Fruit fly (Drosophila melanogaster) whole organism, embryonic: ENCODE data around the gene AsnRS.

ENCODE experiments used
- ATbp ChIP-seq: fragments of 200-800 bp; sonication (Bioruptor generic); optimal IDR thresholded peaks from 2 replicates; lab custom pipeline; 2017; ENCODE audit warnings: missing biosample characterization, mild to moderate bottlenecking, missing genetic modification characterization, missing genetic modification reagents
- Atf3 ChIP-seq: fragments of 200-800 bp; sonication (Bioruptor generic); optimal IDR thresholded peaks from 3 replicates; lab custom pipeline; 2016; ENCODE audit warnings: missing biosample characterization, missing genetic modification characterization
- Atf6 ChIP-seq: fragments of 200-800 bp; sonication (Bioruptor generic); IDR thresholded peaks from 2 replicates; pipeline ENCODE4 v1.3.6; 2022; ENCODE audit warnings: missing biosample characterization, missing genetic modification characterization
- CG10209 ChIP-seq: fragments of 200-800 bp; sonication (Bioruptor generic); optimal IDR thresholded peaks from 3 replicates; lab custom pipeline; 2017; ENCODE audit warnings: missing biosample characterization, mild to moderate bottlenecking, missing genetic modification characterization, missing genetic modification reagents
- CG1024 ChIP-seq: fragments of 200-800 bp; sonication (Bioruptor generic); IDR thresholded peaks from 2 replicates; pipeline ENCODE4 v1.3.6; 2022; ENCODE audit warnings: missing biosample characterization, missing genetic modification characterization
- CG10267 ChIP-seq: fragments of 200-800 bp; sonication (Bioruptor generic); optimal IDR thresholded peaks from 2 replicates; lab custom pipeline; 2018; ENCODE audit warnings: missing biosample characterization, mild to moderate bottlenecking, missing genetic modification characterization, moderate library complexity
- CG10979 ChIP-seq: fragments of 200-800 bp; sonication (Bioruptor generic); optimal IDR thresholded peaks from 2 replicates; lab custom pipeline; 2018; ENCODE audit warnings: missing biosample characterization, mild to moderate bottlenecking, missing genetic modification characterization, moderate library complexity
- CG13775 ChIP-seq: fragments of 200-800 bp; sonication (Bioruptor generic); optimal IDR thresholded peaks from 3 replicates; lab custom pipeline; 2017; ENCODE audit warnings: missing biosample characterization, mild to moderate bottlenecking, missing genetic modification characterization
- CG15514 ChIP-seq: fragments of 200-800 bp; sonication (Bioruptor generic); optimal IDR thresholded peaks from 3 replicates; lab custom pipeline; 2017; ENCODE audit warnings: missing biosample characterization, missing genetic modification characterization, mild to moderate bottlenecking, moderate library complexity, missing genetic modification reagents
- CG16863 ChIP-seq: fragments of 200-800 bp; sonication (Bioruptor generic); optimal IDR thresholded peaks from 3 replicates; lab custom pipeline; 2016; ENCODE audit warnings: missing biosample characterization, missing genetic modification characterization
- CG2199 ChIP-seq: fragments of 200-800 bp; sonication (Bioruptor generic); IDR thresholded peaks from 3 replicates; pipeline ENCODE4 v1.3.6; 2022; ENCODE audit warnings: missing biosample characterization, missing genetic modification characterization
- CG5180 ChIP-seq: fragments of 200-800 bp; sonication (Bioruptor generic); optimal IDR thresholded peaks from 3 replicates; lab custom pipeline; 2017; ENCODE audit warnings: missing biosample characterization, missing genetic modification characterization, mild to moderate bottlenecking, moderate library complexity, missing genetic modification reagents
- CG6813 ChIP-seq: fragments of 200-800 bp; sonication (Bioruptor generic); optimal IDR thresholded peaks from 2 replicates; lab custom pipeline; 2017; ENCODE audit warnings: missing biosample characterization, missing genetic modification characterization, mild to moderate bottlenecking, moderate library complexity, missing genetic modification reagents
- CG8281 ChIP-seq: fragments of 200-800 bp; sonication (Bioruptor generic); optimal IDR thresholded peaks from 2 replicates; lab custom pipeline; 2018; ENCODE audit warnings: missing biosample characterization, mild to moderate bottlenecking, missing genetic modification characterization, moderate library complexity
- CG9727 ChIP-seq: fragments of 200-800 bp; sonication (Bioruptor generic); optimal IDR thresholded peaks from 3 replicates; lab custom pipeline; 2017; ENCODE audit warnings: missing biosample characterization, mild to moderate bottlenecking, missing genetic modification characterization
- Camta ChIP-seq: fragments of 200-800 bp; sonication (Bioruptor generic); optimal IDR thresholded peaks from 2 replicates; lab custom pipeline; 2016; ENCODE audit warnings: missing biosample characterization, missing genetic modification characterization
- D ChIP-seq, 2 experiments: fragments of 200-800 bp in 1 of 2; fragments of >200 bp in 1 of 2; sonication (Bioruptor generic) in 1 of 2; optimal IDR thresholded peaks; 2 replicates in 1 of 2; 3 replicates in 1 of 2; lab custom pipeline; 2017; ENCODE audit warnings: mild to moderate bottlenecking in 1 of 2, missing biosample characterization in 1 of 2, missing genetic modification characterization in 1 of 2, missing genetic modification reagents in 1 of 2
- Dref ChIP-seq: fragments of 200-800 bp; sonication (Bioruptor generic); IDR thresholded peaks from 2 replicates; pipeline ENCODE4 v1.3.6; 2022; ENCODE audit warnings: missing biosample characterization, missing genetic modification characterization
- Lim3 ChIP-seq: fragments of 200-800 bp; sonication (Bioruptor generic); IDR thresholded peaks from 2 replicates; pipeline ENCODE4 v1.3.6; 2022; ENCODE audit warnings: missing biosample characterization, missing genetic modification characterization
- MTF-1 ChIP-seq: fragments of 200-800 bp; sonication (Bioruptor generic); optimal IDR thresholded peaks from 2 replicates; lab custom pipeline; 2018; ENCODE audit warnings: missing biosample characterization, mild to moderate bottlenecking, missing genetic modification characterization, borderline replicate concordance
- Opbp ChIP-seq: fragments of 200-800 bp; sonication (Bioruptor generic); IDR thresholded peaks from 3 replicates; pipeline ENCODE4 v1.3.6; 2022; ENCODE audit warnings: missing biosample characterization, missing genetic modification characterization; ENCODE audit not compliant: partially characterized antibody
- Sry-δ ChIP-seq: fragments of 200-800 bp; sonication (Bioruptor generic); optimal IDR thresholded peaks from 2 replicates; lab custom pipeline; 2016; ENCODE audit warnings: missing biosample characterization, missing genetic modification characterization
- Xrp1 ChIP-seq: fragments of 200-800 bp; sonication (Bioruptor generic); IDR thresholded peaks from 2 replicates; pipeline ENCODE4 v1.3.6; 2022; ENCODE audit warnings: missing biosample characterization, missing genetic modification characterization
- abd-A ChIP-seq: fragments of 200-800 bp; sonication (Bioruptor generic); optimal IDR thresholded peaks from 3 replicates; lab custom pipeline; 2019; ENCODE audit warnings: missing biosample characterization, mild to moderate bottlenecking, missing genetic modification characterization, moderate library complexity
- ac ChIP-seq: fragments of 200-800 bp; sonication (Bioruptor generic); optimal IDR thresholded peaks from 3 replicates; lab custom pipeline; 2017; ENCODE audit warnings: missing biosample characterization, mild to moderate bottlenecking, missing genetic modification characterization
- cg ChIP-seq: fragments of 200-800 bp; sonication (Bioruptor generic); optimal IDR thresholded peaks from 3 replicates; lab custom pipeline; 2019; ENCODE audit warnings: missing biosample characterization, mild to moderate bottlenecking, missing genetic modification characterization, moderate library complexity
- chif ChIP-seq, 2 experiments: fragments of 200-800 bp; sonication (Bioruptor generic); optimal IDR thresholded peaks; 3 replicates each; lab custom pipeline; 2016; ENCODE audit warnings: missing biosample characterization in 2 of 2, missing genetic modification characterization in 2 of 2
- chinmo ChIP-seq: fragments of 200-800 bp; sonication (Bioruptor generic); IDR thresholded peaks from 4 replicates; pipeline ENCODE4 v1.3.6; 2022; ENCODE audit warnings: missing biosample characterization, missing genetic modification characterization; ENCODE audit not compliant: partially characterized antibody
- chm ChIP-seq: fragments of 200-800 bp; sonication (Bioruptor generic); IDR thresholded peaks from 2 replicates; pipeline ENCODE4 v1.3.6; 2022; ENCODE audit warnings: missing biosample characterization, missing genetic modification characterization
- corto ChIP-seq: fragments of 200-800 bp; sonication (Bioruptor generic); optimal IDR thresholded peaks from 2 replicates; lab custom pipeline; 2016; ENCODE audit warnings: missing biosample characterization, mild to moderate bottlenecking, missing genetic modification characterization, moderate library complexity
- croc ChIP-seq: fragments of 200-800 bp; sonication (Bioruptor generic); conservative IDR thresholded peaks from 3 replicates; pipeline ENCODE4 v1.3.6; 2022; ENCODE audit warnings: missing biosample characterization, missing genetic modification characterization
- crol ChIP-seq: fragments of 200-800 bp; sonication (Bioruptor generic); IDR thresholded peaks from 2 replicates; pipeline ENCODE4 v1.3.6; 2022; ENCODE audit warnings: missing biosample characterization, missing genetic modification characterization
- dmrt11E ChIP-seq: fragments of 200-800 bp; sonication (Bioruptor generic); optimal IDR thresholded peaks from 3 replicates; lab custom pipeline; 2018; ENCODE audit warnings: missing biosample characterization, mild to moderate bottlenecking, missing genetic modification characterization, moderate library complexity
- gro ChIP-seq: fragments of 200-800 bp; sonication (Bioruptor generic); optimal IDR thresholded peaks from 2 replicates; lab custom pipeline; 2016; ENCODE audit warnings: missing biosample characterization, missing genetic modification characterization
- gsb ChIP-seq: fragments of 200-800 bp; sonication (Bioruptor generic); IDR thresholded peaks from 2 replicates; pipeline ENCODE4 v1.3.6; 2022; ENCODE audit warnings: missing biosample characterization, missing genetic modification characterization
- kni ChIP-seq: fragments of 200-800 bp; sonication (Bioruptor generic); optimal IDR thresholded peaks from 3 replicates; lab custom pipeline; 2017; ENCODE audit warnings: mild to moderate bottlenecking, missing biosample characterization, missing genetic modification reagents, missing genetic modification characterization
- lbe ChIP-seq: fragments of 200-800 bp; sonication (Bioruptor generic); optimal IDR thresholded peaks from 2 replicates; lab custom pipeline; 2016; ENCODE audit warnings: missing biosample characterization, mild to moderate bottlenecking, missing genetic modification characterization
- nmo ChIP-seq: fragments of 200-800 bp; sonication (Bioruptor generic); optimal IDR thresholded peaks from 2 replicates; lab custom pipeline; 2018; ENCODE audit warnings: missing biosample characterization, mild to moderate bottlenecking, missing genetic modification characterization, moderate library complexity
- nom ChIP-seq: fragments of 200-800 bp; sonication (Bioruptor generic); optimal IDR thresholded peaks from 2 replicates; lab custom pipeline; 2017; ENCODE audit warnings: missing biosample characterization, missing genetic modification characterization, mild to moderate bottlenecking, moderate library complexity, missing genetic modification reagents
- phol ChIP-seq: fragments of 200-800 bp; sonication (Bioruptor generic); optimal IDR thresholded peaks from 3 replicates; lab custom pipeline; 2018; ENCODE audit warnings: missing biosample characterization, mild to moderate bottlenecking, missing genetic modification characterization, moderate library complexity
- pros ChIP-seq: fragments of 200-800 bp; sonication (Bioruptor generic); optimal IDR thresholded peaks from 3 replicates; lab custom pipeline; 2019; ENCODE audit warnings: missing biosample characterization, mild to moderate bottlenecking, missing genetic modification characterization, moderate library complexity
- ro ChIP-seq: fragments of 200-800 bp; sonication (Bioruptor generic); IDR thresholded peaks from 2 replicates; pipeline ENCODE4 v1.3.6; 2022; ENCODE audit warnings: missing biosample characterization, missing genetic modification characterization
- sqz ChIP-seq: fragments of 200-800 bp; sonication (Bioruptor generic); optimal IDR thresholded peaks from 3 replicates; lab custom pipeline; 2018; ENCODE audit warnings: missing biosample characterization, mild to moderate bottlenecking, missing genetic modification characterization
- zen ChIP-seq: fragments of 200-800 bp; sonication (Bioruptor generic); optimal IDR thresholded peaks from 3 replicates; lab custom pipeline; 2018; ENCODE audit warnings: missing biosample characterization, mild to moderate bottlenecking, missing genetic modification characterization, moderate library complexity
- zen2 ChIP-seq: fragments of 200-800 bp; sonication (Bioruptor generic); IDR thresholded peaks from 3 replicates; pipeline ENCODE4 v1.3.6; 2022; ENCODE audit warnings: missing biosample characterization, missing genetic modification characterization; ENCODE audit not compliant: partially characterized antibody
- zfh1 ChIP-seq: fragments of 200-800 bp; sonication (Bioruptor generic); IDR thresholded peaks from 3 replicates; pipeline ENCODE4 v1.3.6; 2022; ENCODE audit warnings: missing biosample characterization, missing genetic modification characterization

The AsnRS gene

DNA sequence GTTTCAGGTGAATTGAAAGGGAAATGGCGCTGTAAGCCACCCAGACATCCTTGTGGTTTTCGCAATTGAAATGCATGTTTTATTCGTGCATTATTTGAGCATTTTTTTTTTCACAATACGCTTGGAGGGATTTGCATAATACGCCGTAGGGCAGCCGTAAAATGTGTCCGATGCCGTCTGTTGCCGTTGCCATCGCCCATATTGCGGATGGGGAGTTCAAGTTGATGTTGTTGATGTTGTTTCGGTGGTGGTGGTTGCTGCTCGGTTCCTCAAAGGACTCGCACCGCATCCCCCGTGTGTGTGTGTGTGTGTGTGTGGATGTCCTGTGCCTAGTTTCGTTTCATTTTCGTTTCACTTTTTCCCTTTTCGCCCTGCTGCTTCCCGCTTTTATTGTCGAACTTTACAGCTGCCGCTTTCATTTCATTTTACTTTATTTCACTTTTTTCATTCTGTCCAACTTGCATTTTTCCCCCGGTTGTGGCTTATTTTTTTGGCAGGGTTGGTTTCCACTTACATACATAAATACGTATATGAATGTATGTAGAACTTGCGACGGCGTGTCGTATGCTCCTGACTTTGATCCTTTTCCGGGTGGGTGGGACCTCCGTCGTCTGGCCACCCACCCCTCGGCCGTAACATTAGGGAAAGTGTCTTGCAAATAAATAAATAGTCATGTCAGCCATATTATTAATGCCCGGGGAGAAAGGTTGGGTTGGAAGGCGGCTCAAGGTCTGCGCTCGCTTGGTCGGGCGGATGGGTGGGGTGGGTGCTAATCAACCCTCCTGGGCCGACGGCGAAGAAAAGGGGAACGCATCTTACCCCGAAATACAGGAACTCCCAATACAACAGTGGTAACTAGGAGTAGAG lies 6.0 kb upstream of the AsnRS start (continued):
- TF ChIP-seq MTF-1, result no peak
- no peak for TF ChIP-seq CG15514 (GFP tag; lab: Kevin White, UChicago)
- peak; percentile 20 for TF ChIP-seq kni (GFP tag; lab: Kevin White, UChicago)
- TF ChIP-seq Lim3 (GFP tag; lab: Robert Waterston, UW), result no peak
- TF ChIP-seq ro, result no peak
- TF ChIP-seq CG2199, result 0 out of 3 replicates have a peak, but pooled peaks have one; percentile 28
- peak; percentile 61 for TF ChIP-seq sqz (GFP tag; lab: Kevin White, UChicago)
- TF ChIP-seq CG8281 (tag; lab: Kevin White, UChicago), result no peak
- TF ChIP-seq nmo (GFP tag; lab: Kevin White, UChicago), result no peak
- TF ChIP-seq Opbp (GFP tag; lab: Robert Waterston, UW), result no peak
- TF ChIP-seq cg, result peak; percentile 40
- TF ChIP-seq nom, result peak; percentile 20
- 0 out of 2 replicates have a peak, but pooled peaks have one; percentile 32 for TF ChIP-seq crol (GFP tag; lab: Robert Waterston, UW)
- 0 out of 3 replicates have a peak, but pooled peaks have one; percentile 17 for TF ChIP-seq zen2 (GFP tag; lab: Robert Waterston, UW)
- TF ChIP-seq abd-A, result peak; percentile 87
- no peak for TF ChIP-seq Sry-δ (GFP tag; lab: Kevin White, UChicago)
- TF ChIP-seq Dref (GFP tag; lab: Robert Waterston, UW), result no peak
- TF ChIP-seq ATbp, result no peak
- TF ChIP-seq CG6813 (GFP tag; lab: Kevin White, UChicago), result no peak

DNA sequence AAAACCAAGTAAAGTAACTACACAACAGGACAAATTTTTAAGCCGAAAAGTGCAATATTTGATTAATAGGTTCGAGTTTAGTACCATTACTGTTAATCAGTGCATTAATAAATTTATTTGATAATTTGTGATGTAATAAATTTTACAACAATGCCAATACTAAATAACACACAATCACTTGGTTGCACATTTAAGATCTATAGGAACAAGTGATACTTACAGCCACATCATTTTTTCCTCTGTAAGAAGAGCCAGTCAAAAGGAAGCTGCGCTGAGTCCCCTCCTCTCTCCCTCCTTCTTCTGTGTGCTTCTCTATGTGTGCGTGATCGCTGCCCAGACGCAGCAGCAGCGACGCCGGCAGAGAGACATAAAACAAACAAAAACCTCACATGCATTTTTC lies 5.0 kb upstream of the AsnRS start:
- TF ChIP-seq CG10267 (peak; percentile 46), Atf3 (no peak), chinmo (GFP tag; lab: Robert Waterston, UW) (0 out of 4 replicates have a peak, but pooled peaks have one; percentile 33), pros (GFP tag; lab: Kevin White, UChicago) (peak; percentile 34), CG16863 (GFP tag; lab: Kevin White, UChicago) (no peak), zen (tag; lab: Kevin White, UChicago) (peak; percentile 45), chif (GFP tag; optimal IDR thresholded peaks at IDR 0.05; lab: Kevin White, UChicago) (peak in 1 of 2 experiments; percentile 67), gro (GFP tag; lab: Kevin White, UChicago) (no peak), croc (GFP tag; lab: Robert Waterston, UW) (peak; percentile 22; the same call in 1 of the 3 replicates), crol (GFP tag; lab: Robert Waterston, UW) (peak; percentile 86), dmrt11E (tag; lab: Kevin White, UChicago) (peak; percentile 89), CG9727 (GFP tag; lab: Kevin White, UChicago) (peak; percentile 71), CG10979 (tag; lab: Kevin White, UChicago) (peak; percentile 73), CG13775 (GFP tag; lab: Kevin White, UChicago) (peak; percentile 33), CG10209 (GFP tag; lab: Kevin White, UChicago) (peak; percentile 33), ac (peak; percentile 44), lbe (GFP tag; lab: Kevin White, UChicago) (peak; percentile 86), nmo (GFP tag; lab: Kevin White, UChicago) (peak; percentile 51), zfh1 (GFP tag; lab: Robert Waterston, UW) (0 out of 3 replicates have a peak, but pooled peaks have one; percentile 25), Atf6 (no peak), phol (tag; lab: Kevin White, UChicago) (peak; percentile 60), corto (peak; percentile 82), D (optimal IDR thresholded peaks at IDR 0.05; lab: Kevin White, UChicago) (no peak), D (GFP tag; optimal IDR thresholded peaks at IDR 0.05; lab: Kevin White, UChicago) (peak; percentile 3), CG5180 (no peak), Camta (GFP tag; lab: Kevin White, UChicago) (peak; percentile 8), Xrp1 (GFP tag; lab: Robert Waterston, UW) (peak; percentile 49; the same call in 1 of the 2 replicates), CG1024 (GFP tag; lab: Robert Waterston, UW) (no peak), gsb (GFP tag; lab: Robert Waterston, UW) (no peak), chm (0 out of 2 replicates have a peak, but pooled peaks have one; percentile 27)
